Worm (Caenorhabditis elegans): ENCODE measurements around the gene F15D4.4.

ce11 chrII:13270776-13271175, 27.9 kb upstream of the F15D4.4 start, which contains the start of gene Y48C3A.5:
- TF ChIP-seq flt-1 (GFP tag; IDR thresholded peaks at IDR 0.05), result no peak
- TF ChIP-seq hmg-4 (GFP tag; optimal IDR thresholded peaks at IDR 0.05), result no peak
